Worm (Caenorhabditis elegans): Measurements from ENCODE around the gene ppt-1.

ppt-1 gene

ce11 chrV:6626244-6626643, at the start of gene ppt-1:
Gene ppt-1, minus strand, starts transcription at chrV:6626344.
- TF ChIP-seq unc-39 (tag; optimal IDR thresholded peaks at IDR 0.05) (no peak), mbf-1 (tag; optimal IDR thresholded peaks at IDR 0.05) (no peak), nhr-21 (tag; optimal IDR thresholded peaks at IDR 0.05) (no peak), alr-1 (tag; optimal IDR thresholded peaks at IDR 0.05) (no peak), mab-5 (tag; optimal IDR thresholded peaks at IDR 0.05) (no peak), ceh-82 (tag; optimal IDR thresholded peaks at IDR 0.05) (no peak), nhr-237 (tag; optimal IDR thresholded peaks at IDR 0.05) (no peak), peb-1 (tag; optimal IDR thresholded peaks at IDR 0.05) (no peak), ZK546.5 (tag; optimal IDR thresholded peaks at IDR 0.05) (no peak), R02D3.7 (tag; optimal IDR thresholded peaks at IDR 0.05) (no peak), ama-1 (optimal IDR thresholded peaks at IDR 0.05) (no peak), Y55F3AM.14 (GFP tag; optimal IDR thresholded peaks at IDR 0.05) (no peak), lsy-2 (tag; optimal IDR thresholded peaks at IDR 0.05) (no peak), nhr-23 (tag; optimal IDR thresholded peaks at IDR 0.05) (no peak)

DNA sequence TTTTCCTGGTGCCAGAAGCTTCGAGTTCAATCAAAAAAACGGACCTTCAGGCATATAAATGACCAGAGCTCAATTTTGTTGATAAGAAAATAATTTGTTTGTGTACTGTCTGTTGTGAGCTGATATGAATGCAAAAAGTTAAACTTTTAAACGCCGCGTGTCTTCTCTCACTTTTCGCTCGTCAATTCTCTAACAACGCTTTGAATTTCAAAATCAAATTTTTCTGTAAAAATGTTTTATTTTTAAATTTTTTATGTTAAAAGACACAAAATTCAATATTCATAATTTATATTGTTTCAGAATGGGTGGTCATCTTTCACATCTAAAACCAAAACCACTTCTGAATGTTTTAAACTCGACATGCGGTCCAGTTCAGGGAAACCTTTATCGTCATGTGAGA, 47.8 kb upstream of the ppt-1 start, which contains the start of gene cest-31:
cest-31 (plus strand) TSS at position 301 of the 400 bp plus-strand sequence.
- TF ChIP-seq mbf-1 (tag; optimal IDR thresholded peaks at IDR 0.05) (no peak), mab-5 (tag; optimal IDR thresholded peaks at IDR 0.05) (no peak), ceh-16 (tag; optimal IDR thresholded peaks at IDR 0.05) (no peak), aly-2 (tag; optimal IDR thresholded peaks at IDR 0.05) (no peak), nhr-21 (tag; optimal IDR thresholded peaks at IDR 0.05) (no peak), elt-3 (tag; optimal IDR thresholded peaks at IDR 0.05) (no peak), lsy-2 (tag; optimal IDR thresholded peaks at IDR 0.05) (no peak), egl-27 (tag; optimal IDR thresholded peaks at IDR 0.05) (no peak), zag-1 (tag; optimal IDR thresholded peaks at IDR 0.05) (no peak), ztf-4 (tag; optimal IDR thresholded peaks at IDR 0.05) (no peak), skn-1 (tag; optimal IDR thresholded peaks at IDR 0.05) (no peak), ztf-11 (tag; optimal IDR thresholded peaks at IDR 0.05) (no peak), nhr-11 (tag; optimal IDR thresholded peaks at IDR 0.05) (no peak), sma-9 (GFP tag; optimal IDR thresholded peaks at IDR 0.05) (no peak), sma-9 (tag; optimal IDR thresholded peaks at IDR 0.05) (no peak)

- no peak for TF ChIP-seq fos-1 (tag; optimal IDR thresholded peaks at IDR 0.05)
- no peak for TF ChIP-seq F13H6.1 (tag; optimal IDR thresholded peaks at IDR 0.05)
- TF ChIP-seq lin-39 (tag; optimal IDR thresholded peaks at IDR 0.05): no peak
- TF ChIP-seq peb-1 (tag; optimal IDR thresholded peaks at IDR 0.05): no peak
- no peak for TF ChIP-seq mdl-1 (tag; optimal IDR thresholded peaks at IDR 0.05)
- no peak for TF ChIP-seq zag-1 (tag; optimal IDR thresholded peaks at IDR 0.05)
These were observed 43.4 kb upstream of the ppt-1 start, which contains the start of gene cest-28 for ce11 chrV:6669520-6669919. Gene cest-28, plus strand, starts transcription at chrV:6669820.

ce11 chrV:6668741-6669140, 42.6 kb upstream of the ppt-1 start, which contains the start of gene str-180:
Gene str-180, minus strand, starts transcription at chrV:6668841.
- TF ChIP-seq nhr-10 (tag; optimal IDR thresholded peaks at IDR 0.05) (no peak), nhr-11 (tag; optimal IDR thresholded peaks at IDR 0.05) (no peak), blmp-1 (tag; optimal IDR thresholded peaks at IDR 0.05; ENCODE audit: insufficient read depth) (no peak), unc-62 (GFP tag; optimal IDR thresholded peaks at IDR 0.05) (no peak), nhr-6 (tag; optimal IDR thresholded peaks at IDR 0.05) (no peak), sma-3 (GFP tag; optimal IDR thresholded peaks at IDR 0.05) (no peak), nhr-77 (tag; optimal IDR thresholded peaks at IDR 0.05) (no peak), ceh-16 (tag; optimal IDR thresholded peaks at IDR 0.05) (no peak), unc-39 (tag; optimal IDR thresholded peaks at IDR 0.05) (no peak)

- TF ChIP-seq sma-9 (GFP tag; optimal IDR thresholded peaks at IDR 0.05): peak; percentile 40
- no peak for TF ChIP-seq sma-9 (tag; optimal IDR thresholded peaks at IDR 0.05)
- peak; percentile 23 for TF ChIP-seq fos-1 (tag; optimal IDR thresholded peaks at IDR 0.05)
- no peak for TF ChIP-seq Y55F3AM.14 (GFP tag; optimal IDR thresholded peaks at IDR 0.05)
These were observed 40.4 kb upstream of the ppt-1 start for ce11 chrV:6666557-6666956.

- TF ChIP-seq fos-1 (tag; optimal IDR thresholded peaks at IDR 0.05) (peak; percentile 31), unc-55 (GFP tag; optimal IDR thresholded peaks at IDR 0.05) (no peak), nhr-12 (tag; optimal IDR thresholded peaks at IDR 0.05) (no peak), sma-9 (GFP tag; optimal IDR thresholded peaks at IDR 0.05) (peak; percentile 82), sma-9 (tag; optimal IDR thresholded peaks at IDR 0.05) (no peak), dmd-4 (tag; optimal IDR thresholded peaks at IDR 0.05) (no peak), ceh-16 (tag; optimal IDR thresholded peaks at IDR 0.05) (no peak)
These were observed 39.6 kb upstream of the ppt-1 start, which contains the start of gene pmp-5 for ce11 chrV:6665751-6666150. Gene pmp-5, minus strand, starts transcription at chrV:6665813.

Measured in whole organism, L2 larva.